Fruit fly (Drosophila melanogaster) whole organism, embryonic: ENCODE data around the gene CG17959.

ENCODE experiments used
- Bdp1 ChIP-seq: fragments of 200-800 bp; sonication (Bioruptor generic); optimal IDR thresholded peaks from 3 replicates; lab custom pipeline; 2016; ENCODE audit warnings: missing biosample characterization, missing genetic modification characterization
- CG10543 ChIP-seq: fragments of 200-800 bp; sonication (Bioruptor generic); optimal IDR thresholded peaks from 3 replicates; lab custom pipeline; 2017; ENCODE audit warnings: missing biosample characterization, mild to moderate bottlenecking, missing genetic modification characterization, moderate library complexity
- CG11560 ChIP-seq: fragments of 200-800 bp; sonication (Bioruptor generic); IDR thresholded peaks from 3 replicates; pipeline ENCODE4 v1.3.6; 2022; ENCODE audit warnings: missing biosample characterization, missing genetic modification characterization
- CG12236 ChIP-seq: fragments of 200-800 bp; sonication (Bioruptor generic); optimal IDR thresholded peaks from 2 replicates; lab custom pipeline; 2016; ENCODE audit warnings: missing biosample characterization, missing genetic modification characterization
- CG12769 ChIP-seq: fragments of 200-800 bp; sonication (Bioruptor generic); optimal IDR thresholded peaks from 2 replicates; lab custom pipeline; 2019; ENCODE audit warnings: missing biosample characterization, mild to moderate bottlenecking, missing genetic modification characterization, moderate library complexity
- CG14014 ChIP-seq: fragments of 200-800 bp; sonication (Bioruptor generic); IDR thresholded peaks from 2 replicates; pipeline ENCODE4 v1.3.6; 2022; ENCODE audit warnings: missing biosample characterization, missing genetic modification characterization
- CG14667 ChIP-seq: fragments of 200-800 bp; sonication (Bioruptor generic); IDR thresholded peaks from 2 replicates; pipeline ENCODE4 v1.3.6; 2022; ENCODE audit warnings: missing biosample characterization, missing genetic modification characterization
- CG15601 ChIP-seq: fragments of 200-800 bp; sonication (Bioruptor generic); optimal IDR thresholded peaks from 3 replicates; lab custom pipeline; 2019; ENCODE audit warnings: missing biosample characterization, mild to moderate bottlenecking, missing genetic modification characterization, moderate library complexity
- CG17361 ChIP-seq: fragments of 200-800 bp; sonication (Bioruptor generic); IDR thresholded peaks from 3 replicates; pipeline ENCODE4 v1.3.6; 2022; ENCODE audit warnings: missing biosample characterization, missing genetic modification characterization
- CG17802 ChIP-seq: fragments of 200-800 bp; sonication (Bioruptor generic); optimal IDR thresholded peaks from 2 replicates; lab custom pipeline; 2018; ENCODE audit warnings: missing biosample characterization, mild to moderate bottlenecking, missing genetic modification characterization, moderate library complexity
- CG3163 ChIP-seq: fragments of 200-800 bp; sonication (Bioruptor generic); optimal IDR thresholded peaks from 3 replicates; lab custom pipeline; 2016; ENCODE audit warnings: missing biosample characterization, missing genetic modification characterization
- CG34224 ChIP-seq: fragments of 200-800 bp; sonication (Bioruptor generic); IDR thresholded peaks from 3 replicates; pipeline ENCODE4 v1.3.6; 2022; ENCODE audit warnings: missing biosample characterization, missing genetic modification characterization; ENCODE audit not compliant: partially characterized antibody
- CG3995 ChIP-seq: fragments of 200-800 bp; sonication (Bioruptor generic); optimal IDR thresholded peaks from 3 replicates; lab custom pipeline; 2016; ENCODE audit warnings: missing biosample characterization, missing genetic modification characterization
- CG4424 ChIP-seq: fragments of 200-800 bp; sonication (Bioruptor generic); optimal IDR thresholded peaks from 3 replicates; lab custom pipeline; 2016; ENCODE audit warnings: missing biosample characterization, missing genetic modification characterization
- CG6272 ChIP-seq: fragments of 200-800 bp; sonication (Bioruptor generic); IDR thresholded peaks from 2 replicates; pipeline ENCODE4 v1.3.6; 2022; ENCODE audit warnings: missing biosample characterization, missing genetic modification characterization
- CG7271 ChIP-seq: fragments of 200-800 bp; sonication (Bioruptor generic); optimal IDR thresholded peaks from 2 replicates; lab custom pipeline; 2018; ENCODE audit warnings: missing biosample characterization, mild to moderate bottlenecking, missing genetic modification characterization, moderate library complexity
- CG7987 ChIP-seq: fragments of 200-800 bp; sonication (Bioruptor generic); optimal IDR thresholded peaks from 2 replicates; lab custom pipeline; 2018; ENCODE audit warnings: missing biosample characterization, mild to moderate bottlenecking, missing genetic modification characterization, moderate library complexity
- Doc3 ChIP-seq: fragments of 200-800 bp; sonication (Bioruptor generic); IDR thresholded peaks from 3 replicates; pipeline ENCODE4 v1.3.6; 2022; ENCODE audit warnings: missing biosample characterization, missing genetic modification characterization; ENCODE audit not compliant: partially characterized antibody
- E2f1 ChIP-seq: fragments of 200-800 bp; sonication (Bioruptor generic); IDR thresholded peaks from 2 replicates; pipeline ENCODE4 v1.3.6; 2022; ENCODE audit warnings: missing biosample characterization, missing genetic modification characterization
- HLH4C ChIP-seq: fragments of 200-800 bp; sonication (Bioruptor generic); IDR thresholded peaks from 3 replicates; pipeline ENCODE4 v1.3.6; 2022; ENCODE audit warnings: missing biosample characterization, missing genetic modification characterization; ENCODE audit not compliant: partially characterized antibody
- Jarid2 ChIP-seq: fragments of 200-800 bp; sonication (Bioruptor generic); optimal IDR thresholded peaks from 3 replicates; lab custom pipeline; 2017; ENCODE audit warnings: mild to moderate bottlenecking, missing biosample characterization, missing genetic modification reagents, missing genetic modification characterization
- Myb ChIP-seq: fragments of 200-800 bp; sonication (Bioruptor generic); optimal IDR thresholded peaks from 2 replicates; lab custom pipeline; 2016; ENCODE audit warnings: missing biosample characterization, missing genetic modification characterization
- TFAM ChIP-seq: fragments of 200-800 bp; sonication (Bioruptor generic); optimal IDR thresholded peaks from 2 replicates; lab custom pipeline; 2017; ENCODE audit warnings: missing biosample characterization, missing genetic modification characterization, inconsistent platforms
- Tbp ChIP-seq: fragments of >200 bp; optimal IDR thresholded peaks from 2 replicates; lab custom pipeline; 2018; ENCODE audit warnings: missing biosample characterization, missing genetic modification characterization
- abd-A ChIP-seq: fragments of 200-800 bp; sonication (Bioruptor generic); optimal IDR thresholded peaks from 3 replicates; lab custom pipeline; 2019; ENCODE audit warnings: missing biosample characterization, mild to moderate bottlenecking, missing genetic modification characterization, moderate library complexity
- dmrt99B ChIP-seq: fragments of 200-800 bp; sonication (Bioruptor generic); optimal IDR thresholded peaks from 2 replicates; lab custom pipeline; 2018; ENCODE audit warnings: missing biosample characterization, mild to moderate bottlenecking, missing genetic modification characterization, moderate library complexity
- ewg ChIP-seq: fragments of 200-800 bp; sonication (Bioruptor generic); optimal IDR thresholded peaks from 3 replicates; lab custom pipeline; 2017; ENCODE audit warnings: mild to moderate bottlenecking, missing biosample characterization, missing genetic modification reagents, missing genetic modification characterization
- exex ChIP-seq: fragments of 200-800 bp; sonication (Bioruptor generic); optimal IDR thresholded peaks from 4 replicates; lab custom pipeline; 2018; ENCODE audit warnings: missing biosample characterization, mild to moderate bottlenecking, missing genetic modification characterization, moderate library complexity
- gce ChIP-seq: fragments of 200-800 bp; sonication (Bioruptor generic); IDR thresholded peaks from 3 replicates; pipeline ENCODE4 v1.3.6; 2022; ENCODE audit warnings: missing biosample characterization, missing genetic modification characterization
- gcm ChIP-seq: fragments of 200-800 bp; sonication (Bioruptor generic); optimal IDR thresholded peaks from 2 replicates; lab custom pipeline; 2019; ENCODE audit warnings: missing biosample characterization, mild to moderate bottlenecking, missing genetic modification characterization, moderate library complexity
- kni ChIP-seq: fragments of 200-800 bp; sonication (Bioruptor generic); optimal IDR thresholded peaks from 3 replicates; lab custom pipeline; 2017; ENCODE audit warnings: mild to moderate bottlenecking, missing biosample characterization, missing genetic modification reagents, missing genetic modification characterization
- oc ChIP-seq: fragments of 200-800 bp; sonication (Bioruptor generic); optimal IDR thresholded peaks from 2 replicates; lab custom pipeline; 2018; ENCODE audit warnings: missing biosample characterization, mild to moderate bottlenecking, missing genetic modification characterization, moderate library complexity
- peb ChIP-seq: fragments of 200-800 bp; sonication (Bioruptor generic); IDR thresholded peaks from 2 replicates; pipeline ENCODE4 v1.3.6; 2022; ENCODE audit warnings: missing biosample characterization, missing genetic modification characterization
- pros ChIP-seq: fragments of 200-800 bp; sonication (Bioruptor generic); optimal IDR thresholded peaks from 3 replicates; lab custom pipeline; 2019; ENCODE audit warnings: missing biosample characterization, mild to moderate bottlenecking, missing genetic modification characterization, moderate library complexity
- sd ChIP-seq: fragments of 200-800 bp; sonication (Bioruptor generic); optimal IDR thresholded peaks from 3 replicates; lab custom pipeline; 2018; ENCODE audit warnings: missing biosample characterization, mild to moderate bottlenecking, missing genetic modification characterization, moderate library complexity
- sens ChIP-seq: fragments of 200-800 bp; sonication (Bioruptor generic); peaks from one replicate; lab custom pipeline; 2016; ENCODE audit warnings: missing biosample characterization, missing genetic modification characterization
- sob ChIP-seq: fragments of 200-800 bp; sonication (Bioruptor generic); IDR thresholded peaks from 2 replicates; pipeline ENCODE4 v1.3.6; 2022; ENCODE audit warnings: missing biosample characterization, missing genetic modification characterization
- sqz ChIP-seq: fragments of 200-800 bp; sonication (Bioruptor generic); optimal IDR thresholded peaks from 3 replicates; lab custom pipeline; 2018; ENCODE audit warnings: missing biosample characterization, mild to moderate bottlenecking, missing genetic modification characterization
- sr ChIP-seq: fragments of 200-800 bp; sonication (Bioruptor generic); IDR thresholded peaks from 3 replicates; pipeline ENCODE4 v1.3.6; 2022; ENCODE audit warnings: missing biosample characterization, missing genetic modification characterization
- tap ChIP-seq: fragments of 200-800 bp; optimal IDR thresholded peaks from 3 replicates; lab custom pipeline; 2019; ENCODE audit warnings: missing biosample characterization, mild to moderate bottlenecking, missing genetic modification characterization, moderate library complexity
- tup ChIP-seq: fragments of 200-800 bp; sonication (Bioruptor generic); optimal IDR thresholded peaks from 2 replicates; lab custom pipeline; 2016; ENCODE audit warnings: missing biosample characterization, mild to moderate bottlenecking, missing genetic modification characterization, moderate library complexity
- vvl ChIP-seq: fragments of 200-800 bp; sonication (Bioruptor generic); IDR thresholded peaks from 2 replicates; pipeline ENCODE4 v1.3.6; 2022; ENCODE audit warnings: missing biosample characterization, missing genetic modification characterization
- wor ChIP-seq: fragments of 200-800 bp; sonication (Bioruptor generic); IDR thresholded peaks from 2 replicates; pipeline ENCODE4 v1.3.6; 2022; ENCODE audit warnings: missing biosample characterization, missing genetic modification characterization
- zfh1 ChIP-seq: fragments of 200-800 bp; sonication (Bioruptor generic); IDR thresholded peaks from 3 replicates; pipeline ENCODE4 v1.3.6; 2022; ENCODE audit warnings: missing biosample characterization, missing genetic modification characterization

Gene CG17959

dm6 chrX:2963790-2964335, 17.0 kb downstream of the CG17959 start:
- TF ChIP-seq CG17802 (tag; lab: Kevin White, UChicago) (no peak), vvl (peak; percentile 64), CG34224 (GFP tag; lab: Robert Waterston, UW) (no peak), CG17361 (no peak), exex (tag; lab: Kevin White, UChicago) (no peak), peb (GFP tag; lab: Robert Waterston, UW) (no peak), CG15601 (tag; lab: Kevin White, UChicago) (no peak), CG6272 (GFP tag; lab: Robert Waterston, UW) (no peak), tap (tag; lab: Kevin White, UChicago) (no peak), CG4424 (no peak), oc (peak; percentile 70), CG10543 (GFP tag; lab: Kevin White, UChicago) (peak; percentile 21), ewg (GFP tag; lab: Kevin White, UChicago) (no peak), dmrt99B (tag; lab: Kevin White, UChicago) (no peak), Jarid2 (no peak), Doc3 (GFP tag; lab: Robert Waterston, UW) (no peak), Myb (no peak), TFAM (GFP tag; lab: Kevin White, UChicago) (no peak), Tbp (GFP tag; lab: Kevin White, UChicago) (no peak), gce (GFP tag; lab: Robert Waterston, UW) (no peak), sob (GFP tag; lab: Robert Waterston, UW) (no peak), CG14667 (no peak), sr (GFP tag; lab: Robert Waterston, UW) (peak; percentile 52; the same call in 2 of the 3 replicates), sd (tag; lab: Kevin White, UChicago) (peak; percentile 69), CG12769 (peak; percentile 17), wor (GFP tag; lab: Robert Waterston, UW) (no peak), CG12236 (GFP tag; lab: Kevin White, UChicago) (no peak), CG3995 (no peak), CG3163 (no peak), kni (GFP tag; lab: Kevin White, UChicago) (peak; percentile 7), abd-A (peak; percentile 70), pros (GFP tag; lab: Kevin White, UChicago) (peak; percentile 17), CG11560 (tag; lab: Robert Waterston, UW) (no peak), HLH4C (GFP tag; lab: Robert Waterston, UW) (no peak), gcm (GFP tag; lab: Kevin White, UChicago) (no peak)
- TF ChIP-seq, all 482 proteins: peak for 9

- TF ChIP-seq sens (peak; percentile 81), E2f1 (no peak), CG7271 (tag; lab: Kevin White, UChicago) (no peak), abd-A (peak; percentile 46), CG7987 (GFP tag; lab: Kevin White, UChicago) (no peak), Bdp1 (GFP tag; lab: Kevin White, UChicago) (no peak), CG14014 (GFP tag; lab: Robert Waterston, UW) (no peak), kni (GFP tag; lab: Kevin White, UChicago) (peak; percentile 33), sqz (peak; percentile 77), zfh1 (0 out of 3 replicates have a peak, but pooled peaks have one; percentile 9), tup (no peak)
Measured at dm6 chrX:2964678-2965231, 17.9 kb downstream of the CG17959 start.
